Worm (Caenorhabditis elegans): Measurements from ENCODE around the gene hlh-6.

DNA sequence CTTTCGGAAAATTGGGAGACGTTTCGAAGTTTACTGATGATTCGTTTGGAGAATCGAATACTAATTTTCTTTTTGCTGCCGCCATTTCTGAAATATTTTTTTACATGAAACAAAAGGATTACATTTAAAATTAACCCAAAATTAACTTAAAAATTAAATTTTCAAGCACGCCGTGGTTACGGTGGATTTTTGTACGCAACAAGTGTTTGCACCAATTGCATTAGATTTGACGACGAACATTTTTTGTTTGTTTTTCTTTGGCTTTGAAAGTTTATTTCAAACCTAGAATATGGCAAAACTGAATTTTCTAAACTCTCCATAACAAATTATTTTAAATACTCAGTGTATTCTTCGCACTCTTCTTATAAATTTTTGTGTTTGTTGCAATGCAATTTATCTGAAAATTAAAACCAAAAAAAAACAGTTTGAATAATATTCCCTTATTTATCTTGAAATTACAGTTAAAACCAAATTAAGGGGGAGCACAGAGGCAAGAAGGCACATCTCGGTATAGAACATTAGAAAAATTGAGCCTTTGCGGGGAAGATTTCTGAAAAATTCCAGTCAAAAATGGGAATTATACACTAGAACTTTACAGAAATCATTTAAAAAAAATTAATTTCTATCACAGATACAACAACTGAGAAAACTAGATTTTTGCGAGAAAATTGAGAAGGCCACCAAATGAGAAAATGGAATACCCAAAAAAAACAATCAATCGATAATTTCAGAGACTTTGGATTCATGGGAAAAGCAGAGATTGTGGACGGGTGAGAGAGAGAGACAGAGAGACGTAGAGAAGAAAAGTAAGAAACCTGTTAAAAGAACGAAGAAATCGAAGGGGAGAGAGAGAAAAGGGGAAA lies 2.6 kb upstream of the hlh-6 start, which contains the start of gene hal-3:
- no peak for TF ChIP-seq unc-39 (tag; optimal IDR thresholded peaks at IDR 0.05)
- no peak for TF ChIP-seq unc-55 (GFP tag; optimal IDR thresholded peaks at IDR 0.05)

Measured in whole organism, L2 larva.